Fruit fly (Drosophila melanogaster): Measurements from ENCODE around the gene CG12219.

The CG12219 gene

DNA sequence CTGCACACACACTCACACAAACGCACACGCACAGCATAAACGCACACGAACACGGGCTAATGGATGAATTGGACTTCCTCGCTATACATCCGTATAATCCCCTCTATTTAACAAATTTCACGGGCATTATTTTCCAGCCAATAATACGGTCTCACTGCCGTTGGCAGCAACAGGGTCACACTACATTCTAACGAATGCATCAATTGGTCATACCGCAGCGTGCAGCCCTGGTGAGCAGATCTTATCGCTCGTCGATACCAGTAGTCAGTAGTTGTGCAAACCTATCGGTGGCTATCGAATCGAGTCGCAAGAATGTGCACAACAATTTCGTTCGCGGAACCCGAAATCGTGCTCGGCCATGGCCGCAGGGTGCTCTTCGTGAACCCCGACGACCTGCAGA lies 13.2 kb downstream of the CG12219 start, which contains the start of the genes Top3beta and wuho (continued):
- no peak for TF ChIP-seq CG8388 (GFP tag; optimal IDR thresholded peaks at IDR 0.05)
- no peak for TF ChIP-seq CG1602 (GFP tag; optimal IDR thresholded peaks at IDR 0.05)
- TF ChIP-seq Dip3 (GFP tag; optimal IDR thresholded peaks at IDR 0.05): no peak
- TF ChIP-seq caup (GFP tag; optimal IDR thresholded peaks at IDR 0.05; ENCODE audit: severe bottlenecking): peak; percentile 62
- TF ChIP-seq Lhr (GFP tag; optimal IDR thresholded peaks at IDR 0.05): peak; percentile 62
- TF ChIP-seq ems (GFP tag; optimal IDR thresholded peaks at IDR 0.05): peak; percentile 43
- TF ChIP-seq Rfx (GFP tag; IDR thresholded peaks at IDR 0.05): peak; percentile 44; the same call in 1 of the 2 replicates
- no peak for TF ChIP-seq fd64A (GFP tag; optimal IDR thresholded peaks at IDR 0.05)
- peak; percentile 74 for TF ChIP-seq unc-4 (GFP tag; IDR thresholded peaks at IDR 0.05; ENCODE audit: partially characterized antibody)
- TF ChIP-seq Side (GFP tag; optimal IDR thresholded peaks at IDR 0.05): peak; percentile 46
- TF ChIP-seq mld (GFP tag; IDR thresholded peaks at IDR 0.05; ENCODE audit: partially characterized antibody): peak; percentile 83
- peak; percentile 99 for TF ChIP-seq CG9797 (GFP tag; optimal IDR thresholded peaks at IDR 0.05)
- TF ChIP-seq Asciz (GFP tag; optimal IDR thresholded peaks at IDR 0.05): no peak
- no peak for TF ChIP-seq CG4707 (GFP tag; optimal IDR thresholded peaks at IDR 0.05)
- TF ChIP-seq org-1 (GFP tag; optimal IDR thresholded peaks at IDR 0.05): peak; percentile 9
- peak; percentile 36 for TF ChIP-seq CG30403 (GFP tag; optimal IDR thresholded peaks at IDR 0.05)
- TF ChIP-seq GATAe (GFP tag; conservative IDR thresholded peaks at IDR 0.05): no peak
- TF ChIP-seq E2f1 (GFP tag; IDR thresholded peaks at IDR 0.05): no peak
- peak; percentile 57 for TF ChIP-seq maf-S (GFP tag; optimal IDR thresholded peaks at IDR 0.05)
- peak; percentile 25 for TF ChIP-seq CG18011 (GFP tag; optimal IDR thresholded peaks at IDR 0.05)
- peak; percentile 78 for TF ChIP-seq trem (tag; optimal IDR thresholded peaks at IDR 0.05)
- TF ChIP-seq az2 (GFP tag; optimal IDR thresholded peaks at IDR 0.05): peak; percentile 2
- peak; percentile 61 for TF ChIP-seq CG3163 (GFP tag; optimal IDR thresholded peaks at IDR 0.05)
- TF ChIP-seq bigmax (GFP tag; optimal IDR thresholded peaks at IDR 0.05): peak; percentile 44
- TF ChIP-seq CG10267 (tag; optimal IDR thresholded peaks at IDR 0.05): peak; percentile 57
- peak; percentile 66 for TF ChIP-seq sug (tag; optimal IDR thresholded peaks at IDR 0.05)
- no peak for TF ChIP-seq CG11398 (GFP tag; optimal IDR thresholded peaks at IDR 0.05)
- peak; percentile 98 for TF ChIP-seq MBD-R2 (GFP tag; IDR thresholded peaks at IDR 0.05)
- TF ChIP-seq pzg (GFP tag; optimal IDR thresholded peaks at IDR 0.05): peak; percentile 100
- TF ChIP-seq D (optimal IDR thresholded peaks at IDR 0.05): peak; percentile 74
- TF ChIP-seq D (GFP tag; optimal IDR thresholded peaks at IDR 0.05): no peak
- TF ChIP-seq ATbp (GFP tag; optimal IDR thresholded peaks at IDR 0.05): no peak
- TF ChIP-seq CG3838 (GFP tag; optimal IDR thresholded peaks at IDR 0.05): no peak
- peak; percentile 23 for TF ChIP-seq twi (tag; optimal IDR thresholded peaks at IDR 0.05)
- peak; percentile 57 for TF ChIP-seq CG2120 (GFP tag; optimal IDR thresholded peaks at IDR 0.05)
- TF ChIP-seq Ada2b (GFP tag; IDR thresholded peaks at IDR 0.05): no peak
- TF ChIP-seq sens (GFP tag): peak; percentile 77
- TF ChIP-seq kay (GFP tag; optimal IDR thresholded peaks at IDR 0.05): peak; percentile 29
- peak; percentile 62 for TF ChIP-seq CG17912 (GFP tag; optimal IDR thresholded peaks at IDR 0.05)
- TF ChIP-seq Nf-YB (GFP tag; optimal IDR thresholded peaks at IDR 0.05): peak; percentile 54
- TF ChIP-seq vvl (GFP tag; IDR thresholded peaks at IDR 0.05): peak; percentile 72
- TF ChIP-seq CG1832 (GFP tag; optimal IDR thresholded peaks at IDR 0.05): no peak
- TF ChIP-seq NfI (GFP tag; optimal IDR thresholded peaks at IDR 0.05): peak; percentile 33
- peak; percentile 43 for TF ChIP-seq Mad (GFP tag; optimal IDR thresholded peaks at IDR 0.05)
- TF ChIP-seq CG1529 (GFP tag; optimal IDR thresholded peaks at IDR 0.05): no peak
- no peak for TF ChIP-seq CG15696 (tag; optimal IDR thresholded peaks at IDR 0.05)
- TF ChIP-seq Stat92E (GFP tag; optimal IDR thresholded peaks at IDR 0.05): peak in 1 of 3 experiments; percentile 73
- no peak for TF ChIP-seq Trl (optimal IDR thresholded peaks at IDR 0.05)
- peak; percentile 58 for TF ChIP-seq Trl (GFP tag; optimal IDR thresholded peaks at IDR 0.05)
- no peak for TF ChIP-seq slou (GFP tag; optimal IDR thresholded peaks at IDR 0.05)
- 0 out of 2 replicates have a peak, but pooled peaks have one; percentile 16 for TF ChIP-seq CG2129 (GFP tag; IDR thresholded peaks at IDR 0.05; ENCODE audit: partially characterized antibody)
